Fruit fly (Drosophila melanogaster) whole organism, embryonic: ENCODE results near the gene CG32811.

ENCODE experiments used
- Adf1 ChIP-seq: fragments of 200-800 bp; sonication (Bioruptor generic); IDR thresholded peaks from 2 replicates; pipeline ENCODE4 v1.3.6; 2022; ENCODE audit warnings: missing biosample characterization, missing genetic modification characterization
- CG11456 ChIP-seq: fragments of 200-800 bp; sonication (Bioruptor generic); IDR thresholded peaks from 3 replicates; pipeline ENCODE4 v1.3.6; 2022; ENCODE audit warnings: missing biosample characterization, missing genetic modification characterization
- CG11723 ChIP-seq: fragments of 200-800 bp; sonication (Bioruptor generic); optimal IDR thresholded peaks from 2 replicates; lab custom pipeline; 2017; ENCODE audit warnings: missing biosample characterization, mild to moderate bottlenecking, missing genetic modification characterization
- CG12769 ChIP-seq: fragments of 200-800 bp; sonication (Bioruptor generic); optimal IDR thresholded peaks from 2 replicates; lab custom pipeline; 2019; ENCODE audit warnings: missing biosample characterization, mild to moderate bottlenecking, missing genetic modification characterization, moderate library complexity
- CG13287 ChIP-seq: fragments of 200-800 bp; sonication (Bioruptor generic); IDR thresholded peaks from 2 replicates; pipeline ENCODE4 v1.3.6; 2022; ENCODE audit warnings: missing biosample characterization, missing genetic modification characterization; ENCODE audit not compliant: partially characterized antibody
- CG13775 ChIP-seq: fragments of 200-800 bp; sonication (Bioruptor generic); optimal IDR thresholded peaks from 3 replicates; lab custom pipeline; 2017; ENCODE audit warnings: missing biosample characterization, mild to moderate bottlenecking, missing genetic modification characterization
- CG14014 ChIP-seq: fragments of 200-800 bp; sonication (Bioruptor generic); IDR thresholded peaks from 2 replicates; pipeline ENCODE4 v1.3.6; 2022; ENCODE audit warnings: missing biosample characterization, missing genetic modification characterization
- CG1529 ChIP-seq: fragments of 200-800 bp; sonication (Bioruptor generic); optimal IDR thresholded peaks from 3 replicates; lab custom pipeline; 2018; ENCODE audit warnings: missing biosample characterization, missing genetic modification characterization
- CG15696 ChIP-seq: fragments of 200-800 bp; sonication (Bioruptor generic); optimal IDR thresholded peaks from 2 replicates; lab custom pipeline; 2019; ENCODE audit warnings: missing biosample characterization, mild to moderate bottlenecking, missing genetic modification characterization, moderate library complexity
- CG17385 ChIP-seq: fragments of 200-800 bp; sonication (Bioruptor generic); optimal IDR thresholded peaks from 3 replicates; lab custom pipeline; 2018; ENCODE audit warnings: missing biosample characterization, mild to moderate bottlenecking, missing genetic modification characterization
- CG18619 ChIP-seq: fragments of 200-800 bp; sonication (Bioruptor generic); optimal IDR thresholded peaks from 3 replicates; lab custom pipeline; 2017; ENCODE audit warnings: missing biosample characterization, mild to moderate bottlenecking, missing genetic modification characterization
- CG2199 ChIP-seq: fragments of 200-800 bp; sonication (Bioruptor generic); IDR thresholded peaks from 3 replicates; pipeline ENCODE4 v1.3.6; 2022; ENCODE audit warnings: missing biosample characterization, missing genetic modification characterization
- CG3065 ChIP-seq: fragments of 200-800 bp; sonication (Bioruptor generic); optimal IDR thresholded peaks from 2 replicates; lab custom pipeline; 2016; ENCODE audit warnings: missing biosample characterization, missing genetic modification characterization
- CG31224 ChIP-seq: fragments of 200-800 bp; sonication (Bioruptor generic); IDR thresholded peaks from 2 replicates; pipeline ENCODE4 v1.3.6; 2022; ENCODE audit warnings: missing biosample characterization, missing genetic modification characterization
- CG32767 ChIP-seq: fragments of 200-800 bp; sonication (Bioruptor generic); IDR thresholded peaks from 2 replicates; pipeline ENCODE4 v1.3.6; 2022; ENCODE audit warnings: missing biosample characterization, missing genetic modification characterization
- CG34422 ChIP-seq: fragments of 200-800 bp; sonication (Bioruptor generic); IDR thresholded peaks from 3 replicates; pipeline ENCODE4 v1.3.6; 2022; ENCODE audit warnings: missing biosample characterization, missing genetic modification characterization
- CG3726 ChIP-seq: fragments of 200-800 bp; sonication (Bioruptor generic); IDR thresholded peaks from 3 replicates; pipeline ENCODE4, ENCODE4 v1.3.6; 2022; ENCODE audit warnings: missing biosample characterization, missing genetic modification characterization
- CG3847 ChIP-seq: fragments of 200-800 bp; sonication (Bioruptor generic); IDR thresholded peaks from 2 replicates; pipeline ENCODE4 v1.3.6; 2022; ENCODE audit warnings: missing biosample characterization, missing genetic modification characterization
- CG6175 ChIP-seq: fragments of 200-800 bp; sonication (Bioruptor generic); IDR thresholded peaks from 3 replicates; pipeline ENCODE4 v1.3.6; 2022; ENCODE audit warnings: missing biosample characterization, missing genetic modification characterization
- CG6254 ChIP-seq: fragments of 200-800 bp; sonication (Bioruptor generic); optimal IDR thresholded peaks from 3 replicates; lab custom pipeline; 2017; ENCODE audit warnings: mild to moderate bottlenecking, missing biosample characterization, missing genetic modification reagents, missing genetic modification characterization
- Deaf1 ChIP-seq: fragments of 200-800 bp; optimal IDR thresholded peaks from 3 replicates; lab custom pipeline; 2019; ENCODE audit warnings: missing biosample characterization, mild to moderate bottlenecking, missing genetic modification characterization, moderate library complexity
- Drgx ChIP-seq: fragments of 200-800 bp; sonication (Bioruptor generic); IDR thresholded peaks from 2 replicates; pipeline ENCODE4 v1.3.6; 2022; ENCODE audit warnings: missing biosample characterization, missing genetic modification characterization
- Fer2 ChIP-seq: fragments of 200-800 bp; sonication (Bioruptor generic); optimal IDR thresholded peaks from 2 replicates; lab custom pipeline; 2018; ENCODE audit warnings: missing biosample characterization, mild to moderate bottlenecking, missing genetic modification characterization, moderate library complexity
- HmgZ ChIP-seq: fragments of 200-800 bp; sonication (Bioruptor generic); optimal IDR thresholded peaks from 2 replicates; lab custom pipeline; 2018; ENCODE audit warnings: missing biosample characterization, mild to moderate bottlenecking, missing genetic modification characterization
- Jarid2 ChIP-seq: fragments of 200-800 bp; sonication (Bioruptor generic); optimal IDR thresholded peaks from 3 replicates; lab custom pipeline; 2017; ENCODE audit warnings: mild to moderate bottlenecking, missing biosample characterization, missing genetic modification reagents, missing genetic modification characterization
- Med ChIP-seq: fragments of 200-800 bp; sonication (Bioruptor generic); peaks from one replicate; lab custom pipeline; 2016; ENCODE audit warnings: missing biosample characterization, missing genetic modification characterization, mild to moderate bottlenecking, inconsistent platforms, moderate library complexity
- abd-A ChIP-seq: fragments of 200-800 bp; sonication (Bioruptor generic); optimal IDR thresholded peaks from 3 replicates; lab custom pipeline; 2019; ENCODE audit warnings: missing biosample characterization, mild to moderate bottlenecking, missing genetic modification characterization, moderate library complexity
- chinmo ChIP-seq: fragments of 200-800 bp; sonication (Bioruptor generic); IDR thresholded peaks from 4 replicates; pipeline ENCODE4 v1.3.6; 2022; ENCODE audit warnings: missing biosample characterization, missing genetic modification characterization; ENCODE audit not compliant: partially characterized antibody
- ci ChIP-seq: fragments of 200-800 bp; sonication (Bioruptor generic); IDR thresholded peaks from 3 replicates; pipeline ENCODE4 v1.3.6; 2022; ENCODE audit warnings: missing biosample characterization, missing genetic modification characterization
- dysf ChIP-seq: fragments of 200-800 bp; sonication (Bioruptor generic); IDR thresholded peaks from 3 replicates; pipeline ENCODE4 v1.3.6; 2022; ENCODE audit warnings: missing biosample characterization, missing genetic modification characterization
- en ChIP-seq: fragments of 200-800 bp; sonication (Bioruptor generic); optimal IDR thresholded peaks from 2 replicates; lab custom pipeline; 2016; ENCODE audit warnings: missing biosample characterization, missing genetic modification characterization
- ftz-f1 ChIP-seq: fragments of 200-800 bp; sonication (Bioruptor generic); optimal IDR thresholded peaks from 2 replicates; lab custom pipeline; 2016; ENCODE audit warnings: missing biosample characterization, missing genetic modification characterization
- fu2 ChIP-seq: fragments of 200-800 bp; sonication (Bioruptor generic); optimal IDR thresholded peaks from 2 replicates; lab custom pipeline; 2016; ENCODE audit warnings: missing biosample characterization, missing genetic modification characterization
- gcm ChIP-seq: fragments of 200-800 bp; sonication (Bioruptor generic); optimal IDR thresholded peaks from 2 replicates; lab custom pipeline; 2019; ENCODE audit warnings: missing biosample characterization, mild to moderate bottlenecking, missing genetic modification characterization, moderate library complexity
- grau ChIP-seq: fragments of 200-800 bp; optimal IDR thresholded peaks from 3 replicates; lab custom pipeline; 2019; ENCODE audit warnings: missing biosample characterization, mild to moderate bottlenecking, missing genetic modification characterization, moderate library complexity
- insv ChIP-seq, 2 experiments: fragments of 200-800 bp; sonication (Bioruptor generic); optimal IDR thresholded peaks; 3 replicates each; lab custom pipeline; 2016 to 2018; ENCODE audit warnings: missing biosample characterization in 2 of 2, missing genetic modification characterization in 2 of 2
- lbe ChIP-seq: fragments of 200-800 bp; sonication (Bioruptor generic); optimal IDR thresholded peaks from 2 replicates; lab custom pipeline; 2016; ENCODE audit warnings: missing biosample characterization, mild to moderate bottlenecking, missing genetic modification characterization
- nmo ChIP-seq: fragments of 200-800 bp; sonication (Bioruptor generic); optimal IDR thresholded peaks from 2 replicates; lab custom pipeline; 2018; ENCODE audit warnings: missing biosample characterization, mild to moderate bottlenecking, missing genetic modification characterization, moderate library complexity
- oc ChIP-seq: fragments of 200-800 bp; sonication (Bioruptor generic); optimal IDR thresholded peaks from 2 replicates; lab custom pipeline; 2018; ENCODE audit warnings: missing biosample characterization, mild to moderate bottlenecking, missing genetic modification characterization, moderate library complexity
- pan ChIP-seq, 4 experiments: fragments of >200 bp in 3 of 4; fragments of 200-800 bp in 1 of 4; sonication (Bioruptor generic) in 1 of 4; optimal IDR thresholded peaks in 3 of 4; IDR thresholded peaks in 1 of 4; 2 replicates each; pipeline versions ENCODE4 v1.3.6 to Lab custom; 2017 to 2022; ENCODE audit warnings: missing biosample characterization in 2 of 4, missing genetic modification characterization in 2 of 4, mixed read lengths in 1 of 4
- phol ChIP-seq: fragments of 200-800 bp; sonication (Bioruptor generic); optimal IDR thresholded peaks from 3 replicates; lab custom pipeline; 2018; ENCODE audit warnings: missing biosample characterization, mild to moderate bottlenecking, missing genetic modification characterization, moderate library complexity
- row ChIP-seq: fragments of 200-800 bp; sonication (Bioruptor generic); IDR thresholded peaks from 3 replicates; pipeline ENCODE4 v1.3.6; 2022; ENCODE audit warnings: missing biosample characterization, missing genetic modification characterization
- slbo ChIP-seq: fragments of 200-800 bp; sonication (Bioruptor generic); IDR thresholded peaks from 2 replicates; pipeline ENCODE4 v1.3.6; 2022; ENCODE audit warnings: missing biosample characterization, missing genetic modification characterization
- slp2 ChIP-seq: fragments of 200-800 bp; sonication (Bioruptor generic); optimal IDR thresholded peaks from 2 replicates; lab custom pipeline; 2016; ENCODE audit warnings: missing biosample characterization, missing genetic modification characterization
- sob ChIP-seq: fragments of 200-800 bp; sonication (Bioruptor generic); IDR thresholded peaks from 2 replicates; pipeline ENCODE4 v1.3.6; 2022; ENCODE audit warnings: missing biosample characterization, missing genetic modification characterization
- sr ChIP-seq: fragments of 200-800 bp; sonication (Bioruptor generic); IDR thresholded peaks from 3 replicates; pipeline ENCODE4 v1.3.6; 2022; ENCODE audit warnings: missing biosample characterization, missing genetic modification characterization
- stc ChIP-seq: fragments of 200-800 bp; sonication (Bioruptor generic); IDR thresholded peaks from 2 replicates; pipeline ENCODE4 v1.3.6; 2022; ENCODE audit warnings: missing biosample characterization, missing genetic modification characterization
- tap ChIP-seq: fragments of 200-800 bp; optimal IDR thresholded peaks from 3 replicates; lab custom pipeline; 2019; ENCODE audit warnings: missing biosample characterization, mild to moderate bottlenecking, missing genetic modification characterization, moderate library complexity
- vvl ChIP-seq: fragments of 200-800 bp; sonication (Bioruptor generic); IDR thresholded peaks from 2 replicates; pipeline ENCODE4 v1.3.6; 2022; ENCODE audit warnings: missing biosample characterization, missing genetic modification characterization

The CG32811 gene

DNA sequence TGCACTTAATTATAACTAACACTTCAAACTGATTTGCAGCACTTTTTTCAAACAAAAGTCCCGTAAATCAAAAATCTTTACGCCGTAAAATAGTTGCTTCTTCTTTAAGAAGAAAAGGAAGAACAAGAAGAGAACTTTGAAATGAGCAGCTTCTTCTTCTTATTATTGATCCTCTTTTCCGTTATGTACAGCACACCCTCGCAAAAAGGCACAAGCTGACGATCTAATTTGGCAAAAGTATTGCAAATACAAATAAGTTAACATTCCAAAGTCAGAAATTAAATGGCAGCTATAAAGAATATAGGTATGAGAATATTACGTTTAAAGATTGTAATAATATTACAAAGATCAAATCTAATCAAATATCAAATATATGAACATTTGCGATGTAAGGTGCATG lies 43.3 kb upstream of the CG32811 start, which contains the start of gene CG11409 (continued):
- TF ChIP-seq CG17385 (GFP tag; lab: Kevin White, UChicago) (peak; percentile 82), lbe (GFP tag; lab: Kevin White, UChicago) (no peak)
- TF ChIP-seq, all 482 proteins: peak for 4

DNA sequence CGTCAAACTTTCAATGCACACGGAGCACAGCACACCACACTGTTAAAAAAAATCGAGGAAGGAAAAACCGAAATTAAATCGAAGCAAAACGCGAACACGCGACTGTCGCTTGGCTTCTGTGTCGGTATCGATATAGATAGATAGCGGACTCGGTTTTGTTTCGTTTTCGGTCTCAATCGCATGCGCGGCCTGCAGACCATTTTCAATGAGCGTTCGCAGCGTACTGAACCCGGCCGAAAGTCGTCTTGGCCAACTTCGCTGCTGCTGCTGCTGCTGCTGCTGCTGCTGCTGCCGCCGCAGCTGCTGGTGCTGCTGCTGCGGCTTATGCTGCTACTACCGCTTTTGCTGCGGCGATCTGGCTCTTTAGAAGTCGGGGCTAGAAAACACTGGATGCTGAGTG lies 39.8 kb upstream of the CG32811 start:
- TF ChIP-seq CG3847 (GFP tag; lab: Robert Waterston, UW) (no peak), vvl (GFP tag; lab: Robert Waterston, UW) (peak; percentile 6; the same call in 1 of the 2 replicates), Drgx (GFP tag; lab: Robert Waterston, UW) (peak; percentile 31; the same call in 1 of the 2 replicates), gcm (GFP tag; lab: Kevin White, UChicago) (no peak), CG34422 (GFP tag; lab: Robert Waterston, UW) (peak; percentile 43; the same call in 1 of the 3 replicates), sr (GFP tag; lab: Robert Waterston, UW) (0 out of 3 replicates have a peak, but pooled peaks have one; percentile 31), en (GFP tag; lab: Kevin White, UChicago) (no peak), CG14014 (no peak), grau (tag; lab: Kevin White, UChicago) (no peak), CG1529 (GFP tag; lab: Kevin White, UChicago) (no peak), CG13287 (GFP tag; lab: Robert Waterston, UW) (0 out of 2 replicates have a peak, but pooled peaks have one; percentile 17), Deaf1 (tag; lab: Kevin White, UChicago) (peak; percentile 63), ftz-f1 (GFP tag; lab: Kevin White, UChicago) (no peak), pan (optimal IDR thresholded peaks at IDR 0.05; lab: Kevin White, UChicago) (no peak), pan (GFP tag; optimal IDR thresholded peaks at IDR 0.05 in 1 of 2, IDR thresholded peaks at IDR 0.05 in 1 of 2) (peak in 1 of 2 experiments; percentile 15), fu2 (no peak), Fer2 (no peak), Med (GFP tag; lab: Kevin White, UChicago) (peak; percentile 43), CG3726 (no peak), Adf1 (GFP tag; lab: Robert Waterston, UW) (peak; percentile 58), Jarid2 (peak; percentile 57), tap (tag; lab: Kevin White, UChicago) (no peak), CG31224 (GFP tag; lab: Robert Waterston, UW) (no peak), CG11723 (GFP tag; lab: Kevin White, UChicago) (no peak), stc (GFP tag; lab: Robert Waterston, UW) (no peak), ci (0 out of 3 replicates have a peak, but pooled peaks have one; percentile 39), CG12769 (tag; lab: Kevin White, UChicago) (peak; percentile 21), chinmo (0 out of 4 replicates have a peak, but pooled peaks have one; percentile 53), abd-A (tag; lab: Kevin White, UChicago) (no peak), CG6175 (GFP tag; lab: Robert Waterston, UW) (0 out of 3 replicates have a peak, but pooled peaks have one; percentile 13), CG3065 (no peak), row (GFP tag; lab: Robert Waterston, UW) (peak; percentile 12; the same call in 1 of the 3 replicates), oc (peak; percentile 15)
- TF ChIP-seq, all 482 proteins: peak for 16

DNA sequence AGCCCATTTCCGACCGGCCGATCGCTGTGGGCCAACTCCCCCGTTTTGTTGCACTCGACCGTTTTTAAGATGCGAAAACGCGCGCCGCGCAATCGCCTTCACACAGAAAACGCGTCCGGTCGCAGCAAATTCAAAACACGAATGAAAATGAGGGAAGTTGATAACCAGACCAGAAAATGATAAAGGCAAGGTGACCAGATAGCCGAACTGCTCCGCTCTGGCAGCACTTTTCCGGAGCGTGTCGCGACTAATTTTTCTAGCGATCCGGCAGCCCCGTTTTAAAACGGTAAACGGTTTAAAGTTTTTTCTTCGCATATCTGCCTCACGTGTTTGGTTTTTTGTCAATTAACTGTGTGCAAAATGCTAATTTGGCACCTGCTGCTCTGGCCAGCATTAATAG lies 24.0 kb upstream of the CG32811 start, which contains the start of gene DAAM:
TSS of gene DAAM (minus strand) at position 149 of the 400 bp plus-strand sequence.
- TF ChIP-seq row (GFP tag; lab: Robert Waterston, UW) (peak; percentile 22; the same call in 1 of the 3 replicates), CG13775 (GFP tag; lab: Kevin White, UChicago) (no peak), sob (GFP tag; lab: Robert Waterston, UW) (peak; percentile 69), slp2 (GFP tag; lab: Kevin White, UChicago) (no peak), phol (tag; lab: Kevin White, UChicago) (peak; percentile 63), CG15696 (tag; lab: Kevin White, UChicago) (peak; percentile 1), dysf (peak; percentile 68; the same call in 2 of the 3 replicates), insv (GFP tag; optimal IDR thresholded peaks at IDR 0.05; lab: Kevin White, UChicago) (peak in 1 of 2 experiments; percentile 41), HmgZ (peak; percentile 85), CG32767 (GFP tag; lab: Robert Waterston, UW) (0 out of 2 replicates have a peak, but pooled peaks have one; percentile 23), CG6254 (no peak), CG11456 (GFP tag; lab: Robert Waterston, UW) (peak; percentile 71; the same call in 1 of the 3 replicates), CG2199 (GFP tag; lab: Robert Waterston, UW) (peak; percentile 80; the same call in 2 of the 3 replicates), nmo (GFP tag; lab: Kevin White, UChicago) (peak; percentile 48), CG18619 (GFP tag; lab: Kevin White, UChicago) (peak; percentile 48), slbo (peak; percentile 56)
